Worm (Caenorhabditis elegans) whole organism, L1 larva: ENCODE results near the gene dgn-3.

Experiments
- C04F5.9 ChIP-seq: sonication (generic microtip); optimal IDR thresholded peaks from 2 replicates; lab custom pipeline; 2016; ENCODE audit warnings: missing genetic modification characterization, missing compliant biosample characterization
- C34B4.2 ChIP-seq: sonication (generic microtip); optimal IDR thresholded peaks from 2 replicates; lab custom pipeline; 2017; ENCODE audit warnings: mild to moderate bottlenecking, missing genetic modification characterization, missing compliant biosample characterization
- F16B12.6 ChIP-seq: fragments of 150-350 bp; optimal IDR thresholded peaks from 2 replicates; lab custom pipeline; 2014; ENCODE audit warnings: missing biosample characterization, missing genetic modification characterization
- Y116A8C.19 ChIP-seq: sonication (generic microtip); optimal IDR thresholded peaks from 2 replicates; lab custom pipeline; 2016; ENCODE audit warnings: missing compliant biosample characterization, missing genetic modification characterization, borderline replicate concordance
- aha-1 ChIP-seq: fragments of 150-350 bp; optimal IDR thresholded peaks from 2 replicates; lab custom pipeline; 2014; ENCODE audit warnings: missing biosample characterization, missing genetic modification characterization
- aly-2 ChIP-seq: fragments of 150-350 bp; optimal IDR thresholded peaks from 2 replicates; lab custom pipeline; 2014; ENCODE audit warnings: missing biosample characterization, missing genetic modification characterization
- ama-1 ChIP-seq: fragments of 150-350 bp; optimal IDR thresholded peaks from 2 replicates; lab custom pipeline; 2014
- ceh-63 ChIP-seq: fragments of 200-800 bp; sonication (Bioruptor generic); optimal IDR thresholded peaks from 2 replicates; lab custom pipeline; 2018; ENCODE audit warnings: mild to moderate bottlenecking, missing genetic modification characterization, missing compliant biosample characterization
- ceh-8 ChIP-seq: fragments of 200-800 bp; sonication (Bioruptor generic); optimal IDR thresholded peaks from 2 replicates; lab custom pipeline; 2018; ENCODE audit warnings: mild to moderate bottlenecking, missing genetic modification characterization, moderate library complexity, missing compliant biosample characterization
- ceh-82 ChIP-seq, 3 experiments: fragments of 150-350 bp in 1 of 3; sonication (generic microtip) in 2 of 3; optimal IDR thresholded peaks; 2 replicates each; lab custom pipeline; 2014 to 2017; ENCODE audit warnings: missing biosample characterization in 3 of 3, missing genetic modification characterization in 3 of 3
- dpl-1 ChIP-seq, 3 experiments: fragments of 150-350 bp in 2 of 3; sonication (generic microtip) in 1 of 3; optimal IDR thresholded peaks; 2 replicates each; lab custom pipeline; 2014 to 2017; ENCODE audit warnings: missing biosample characterization in 3 of 3, missing genetic modification characterization in 3 of 3, missing genetic modification reagents in 3 of 3
- egl-13 ChIP-seq: sonication (generic microtip); optimal IDR thresholded peaks from 2 replicates; lab custom pipeline; 2016; ENCODE audit warnings: missing genotype, missing genetic modification reagents, missing genetic modification characterization, missing compliant biosample characterization
- egl-27 ChIP-seq, 2 experiments: fragments of 150-350 bp in 1 of 2; sonication (generic microtip); optimal IDR thresholded peaks; 3 replicates each; lab custom pipeline; 2017 to 2018; ENCODE audit warnings: missing biosample characterization in 2 of 2, missing genetic modification characterization in 2 of 2, missing genetic modification reagents in 2 of 2
- elt-2 ChIP-seq: sonication (generic microtip); optimal IDR thresholded peaks from 2 replicates; lab custom pipeline; 2016; ENCODE audit warnings: missing genetic modification characterization, mild to moderate bottlenecking, inconsistent platforms, missing compliant biosample characterization, missing genetic modification reagents
- ets-5 ChIP-seq: fragments of 200-800 bp; sonication (Bioruptor generic); IDR thresholded peaks from 2 replicates; pipeline ENCODE4 v1.3.6; 2022; ENCODE audit warnings: missing genetic modification characterization, missing compliant biosample characterization
- fos-1 ChIP-seq: fragments of 150-350 bp; optimal IDR thresholded peaks from 2 replicates; lab custom pipeline; 2014; ENCODE audit warnings: missing biosample characterization, missing genetic modification characterization
- grh-1 ChIP-seq: fragments of 200-800 bp; sonication (Bioruptor generic); IDR thresholded peaks from 2 replicates; pipeline ENCODE4 v1.3.6; 2022; ENCODE audit warnings: missing genetic modification reagents, missing genetic modification characterization, missing compliant biosample characterization
- hlh-17 ChIP-seq: fragments of 200-800 bp; sonication (Bioruptor generic); optimal IDR thresholded peaks from 2 replicates; lab custom pipeline; 2018; ENCODE audit warnings: missing genetic modification characterization, mild to moderate bottlenecking, missing compliant biosample characterization, moderate library complexity, borderline replicate concordance
- hlh-4 ChIP-seq: sonication (generic microtip); optimal IDR thresholded peaks from 2 replicates; lab custom pipeline; 2016; ENCODE audit warnings: mild to moderate bottlenecking, missing genetic modification characterization, missing compliant biosample characterization
- hpl-2 ChIP-seq: fragments of 150-350 bp; optimal IDR thresholded peaks from 2 replicates; lab custom pipeline; 2014; ENCODE audit warnings: missing biosample characterization, missing genetic modification reagents, missing genetic modification characterization
- jun-1 ChIP-seq: fragments of 150-350 bp; optimal IDR thresholded peaks from 2 replicates; lab custom pipeline; 2014; ENCODE audit warnings: missing biosample characterization, missing genetic modification reagents, missing genetic modification characterization
- lin-13 ChIP-seq: fragments of 150-350 bp; optimal IDR thresholded peaks from 2 replicates; lab custom pipeline; 2014; ENCODE audit warnings: missing biosample characterization, missing genetic modification reagents, missing genetic modification characterization
- lin-35 ChIP-seq, 2 experiments: fragments of 150-350 bp; optimal IDR thresholded peaks; 2 replicates each; lab custom pipeline; 2014; ENCODE audit warnings: missing biosample characterization in 2 of 2, missing genetic modification characterization in 2 of 2, missing genetic modification reagents in 2 of 2
- lir-3 ChIP-seq: sonication (generic microtip); optimal IDR thresholded peaks from 2 replicates; lab custom pipeline; 2016; ENCODE audit warnings: mild to moderate bottlenecking, missing genetic modification characterization, moderate library complexity, missing compliant biosample characterization; ENCODE audit not compliant: poor library complexity
- mab-9 ChIP-seq: fragments of 200-800 bp; sonication (Bioruptor generic); IDR thresholded peaks from 2 replicates; pipeline ENCODE4 v1.3.6; 2022; ENCODE audit warnings: missing genetic modification reagents, missing genetic modification characterization, missing compliant biosample characterization
- nhr-11 ChIP-seq: fragments of 150-350 bp; optimal IDR thresholded peaks from 2 replicates; lab custom pipeline; 2014; ENCODE audit warnings: missing biosample characterization, missing genetic modification characterization
- nhr-20 ChIP-seq: sonication (generic microtip); optimal IDR thresholded peaks from 2 replicates; lab custom pipeline; 2016; ENCODE audit warnings: mild to moderate bottlenecking, missing genetic modification characterization, missing compliant biosample characterization
- nhr-237 ChIP-seq: fragments of 150-350 bp; optimal IDR thresholded peaks from 2 replicates; lab custom pipeline; 2014; ENCODE audit warnings: missing biosample characterization, missing genetic modification characterization
- nhr-47 ChIP-seq: sonication (generic microtip); optimal IDR thresholded peaks from 2 replicates; lab custom pipeline; 2016; ENCODE audit warnings: mild to moderate bottlenecking, missing genetic modification characterization, moderate library complexity, missing compliant biosample characterization
- nhr-71 ChIP-seq: sonication (generic microtip); optimal IDR thresholded peaks from 2 replicates; lab custom pipeline; 2016; ENCODE audit warnings: mild to moderate bottlenecking, missing genetic modification characterization, moderate library complexity, missing compliant biosample characterization
- nhr-76 ChIP-seq: sonication (generic microtip); optimal IDR thresholded peaks from 2 replicates; lab custom pipeline; 2017; ENCODE audit warnings: missing biosample characterization, missing genetic modification characterization
- nhr-77 ChIP-seq: fragments of 150-350 bp; optimal IDR thresholded peaks from 2 replicates; lab custom pipeline; 2014; ENCODE audit warnings: missing biosample characterization, missing genetic modification characterization
- nhr-90 ChIP-seq: sonication (generic microtip); optimal IDR thresholded peaks from 2 replicates; lab custom pipeline; 2016; ENCODE audit warnings: mild to moderate bottlenecking, missing genetic modification characterization, missing compliant biosample characterization; ENCODE audit not compliant: poor library complexity
- pax-3 ChIP-seq: fragments of 200-800 bp; sonication (Bioruptor generic); optimal IDR thresholded peaks from 2 replicates; lab custom pipeline; 2018; ENCODE audit warnings: mild to moderate bottlenecking, missing genetic modification characterization, moderate library complexity, missing compliant biosample characterization
- unc-130 ChIP-seq: fragments of 150-350 bp; optimal IDR thresholded peaks from 2 replicates; lab custom pipeline; 2017; ENCODE audit warnings: missing biosample characterization, missing genetic modification characterization, inconsistent platforms
- vab-15 ChIP-seq: sonication (generic microtip); optimal IDR thresholded peaks from 2 replicates; lab custom pipeline; 2017; ENCODE audit warnings: missing genotype, mild to moderate bottlenecking, missing genetic modification characterization, missing compliant biosample characterization
- xbp-1 ChIP-seq: sonication (generic microtip); optimal IDR thresholded peaks from 2 replicates; lab custom pipeline; 2016; ENCODE audit warnings: missing genetic modification characterization, missing compliant biosample characterization
- ztf-11 ChIP-seq, 2 experiments: sonication (generic microtip); optimal IDR thresholded peaks; 2 replicates each; lab custom pipeline; 2016 to 2017; ENCODE audit warnings: missing genetic modification characterization in 2 of 2, missing biosample characterization in 1 of 2, missing compliant biosample characterization in 1 of 2

Gene dgn-3

ce11 chrX:1718479-1718878, 11.2 kb upstream of the dgn-3 start, which contains the start of gene fbxa-53:
Gene fbxa-53, minus strand, starts transcription at chrX:1718579.
- no peak for TF ChIP-seq ama-1 (lab: Kevin White, UChicago)
- TF ChIP-seq lir-3 (tag; lab: Kevin White, UChicago), result no peak
- TF ChIP-seq unc-130, result no peak

- TF ChIP-seq nhr-20 (tag; lab: Kevin White, UChicago) (no peak), ets-5 (GFP tag; lab: Robert Waterston, UW) (no peak), hlh-4 (tag; lab: Kevin White, UChicago) (no peak), C04F5.9 (tag; lab: Kevin White, UChicago) (no peak), ztf-11 (tag; optimal IDR thresholded peaks at IDR 0.05; lab: Kevin White, UChicago) (no peak), egl-27 (tag; optimal IDR thresholded peaks at IDR 0.05; lab: Kevin White, UChicago) (no peak), hlh-17 (GFP tag; lab: Kevin White, UChicago) (no peak), aly-2 (tag; lab: Kevin White, UChicago) (no peak), ceh-63 (GFP tag; lab: Kevin White, UChicago) (no peak), ceh-82 (tag; optimal IDR thresholded peaks at IDR 0.05; lab: Kevin White, UChicago) (no peak), nhr-11 (tag; lab: Kevin White, UChicago) (no peak), hpl-2 (GFP tag; lab: Kevin White, UChicago) (no peak), aha-1 (no peak), egl-13 (tag; lab: Kevin White, UChicago) (no peak)
These were observed 9.3 kb upstream of the dgn-3 start, which contains the start of gene F07G6.8 for ce11 chrX:1720359-1720758. Gene F07G6.8, minus strand, starts transcription at chrX:1720459.

DNA sequence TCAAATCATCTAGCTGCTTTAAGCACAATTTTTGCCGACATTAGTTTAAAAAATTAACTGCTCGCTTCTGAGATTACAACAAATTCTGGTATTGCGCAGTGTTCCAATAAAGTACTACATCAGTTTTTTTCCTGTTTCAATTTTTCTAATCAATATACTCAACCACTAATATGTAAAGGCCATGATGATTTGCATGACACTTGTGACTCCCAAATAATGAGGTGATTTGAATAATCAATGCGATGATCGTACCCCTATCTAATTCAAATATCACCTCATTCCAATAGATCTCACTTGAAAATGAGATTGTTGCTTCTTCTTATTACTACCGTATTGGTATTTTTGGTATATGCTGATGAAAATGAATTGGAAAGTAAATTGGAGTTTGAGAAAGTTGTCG, 2.6 kb upstream of the dgn-3 start, which contains the start of gene F07G6.2:
TSS of gene F07G6.2 (plus strand) at position 301 of the 400 bp plus-strand sequence.
- TF ChIP-seq vab-15 (no peak), mab-9 (GFP tag; lab: Robert Waterston, UW) (no peak), fos-1 (tag; lab: Kevin White, UChicago) (no peak), nhr-237 (tag; lab: Kevin White, UChicago) (no peak), ztf-11 (tag; optimal IDR thresholded peaks at IDR 0.05; lab: Kevin White, UChicago) (no peak)

DNA sequence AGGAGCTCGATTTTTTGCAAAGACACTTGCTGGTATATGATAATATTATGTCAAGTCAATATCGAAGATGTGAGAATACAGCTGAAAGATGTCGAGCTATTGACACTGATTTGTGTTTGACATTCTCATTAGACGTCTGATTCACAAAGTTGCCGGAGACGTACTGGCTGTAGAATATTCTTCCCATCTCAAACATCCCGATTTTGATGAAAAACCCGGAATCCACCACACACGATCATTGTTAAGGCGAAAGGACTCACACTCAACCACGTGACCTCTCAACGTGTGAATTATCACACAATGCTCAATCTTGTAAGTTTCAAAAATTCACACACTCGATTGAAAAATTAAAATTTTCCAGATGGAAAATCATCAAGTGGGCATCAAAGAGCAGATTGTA, 6.3 kb downstream of the dgn-3 start, which contains the start of gene F07G6.12:
TSS of gene F07G6.12 (plus strand) at position 301 of the 400 bp plus-strand sequence.
- no peak for TF ChIP-seq nhr-90 (tag; lab: Kevin White, UChicago)
- no peak for TF ChIP-seq C34B4.2 (tag; lab: Kevin White, UChicago)
- no peak for TF ChIP-seq pax-3 (tag; lab: Kevin White, UChicago)
- TF ChIP-seq ceh-8 (GFP tag; lab: Kevin White, UChicago), result no peak
- no peak for TF ChIP-seq nhr-77 (tag; lab: Kevin White, UChicago)
- TF ChIP-seq lin-13, result no peak
- no peak for TF ChIP-seq nhr-237 (tag; lab: Kevin White, UChicago)
- TF ChIP-seq mab-9 (GFP tag; lab: Robert Waterston, UW), result no peak
- TF ChIP-seq grh-1 (GFP tag; lab: Robert Waterston, UW), result no peak
- TF ChIP-seq nhr-76, result no peak
- TF ChIP-seq Y116A8C.19, result no peak
- TF ChIP-seq F16B12.6 (tag; lab: Kevin White, UChicago), result no peak
- TF ChIP-seq xbp-1, result no peak

- TF ChIP-seq nhr-47 (tag; lab: Kevin White, UChicago) (no peak), nhr-76 (no peak), Y116A8C.19 (no peak), nhr-237 (tag; lab: Kevin White, UChicago) (no peak), jun-1 (tag; lab: Kevin White, UChicago) (no peak), egl-13 (tag; lab: Kevin White, UChicago) (no peak), C34B4.2 (tag; lab: Kevin White, UChicago) (no peak), lin-35 (GFP tag; optimal IDR thresholded peaks at IDR 0.05; lab: Kevin White, UChicago) (no peak), hlh-17 (GFP tag; lab: Kevin White, UChicago) (no peak), elt-2 (tag; lab: Kevin White, UChicago) (no peak), dpl-1 (GFP tag; optimal IDR thresholded peaks at IDR 0.05; lab: Kevin White, UChicago) (no peak), nhr-71 (tag; lab: Kevin White, UChicago) (no peak)
These were observed 7.9 kb downstream of the dgn-3 start, which contains the start of gene F07G6.10 for ce11 chrX:1737606-1738005. Gene F07G6.10, plus strand, starts transcription at chrX:1737906.
